Worm (Caenorhabditis elegans) whole organism, late embryonic: ENCODE data around the gene pgam-5.
A peak's percentile ranks its signal among the peaks of the same experiment; 100 is the strongest.

ENCODE experiments used
- C08G9.2 ChIP-seq: sonication (generic microtip); optimal IDR thresholded peaks from 2 replicates; lab custom pipeline; 2016; ENCODE audit warnings: mild to moderate bottlenecking, missing genetic modification characterization, moderate library complexity, missing compliant biosample characterization
- C38D4.7 ChIP-seq: fragments of 200-800 bp; sonication (Bioruptor generic); optimal IDR thresholded peaks from 2 replicates; lab custom pipeline; 2018; ENCODE audit warnings: mild to moderate bottlenecking, missing genetic modification characterization, moderate library complexity, missing compliant biosample characterization
- K02D7.2 ChIP-seq: sonication (generic microtip); optimal IDR thresholded peaks from 2 replicates; lab custom pipeline; 2017; ENCODE audit warnings: mild to moderate bottlenecking, missing genetic modification characterization, missing compliant biosample characterization
- T23F11.4 ChIP-seq: fragments of 200-800 bp; sonication (Bioruptor generic); optimal IDR thresholded peaks from 2 replicates; lab custom pipeline; 2018; ENCODE audit warnings: mild to moderate bottlenecking, missing genetic modification characterization, missing compliant biosample characterization
- ama-1 ChIP-seq: fragments of 150-350 bp; optimal IDR thresholded peaks from 2 replicates; lab custom pipeline; 2014
- ceh-14 ChIP-seq: sonication (generic microtip); optimal IDR thresholded peaks from 2 replicates; lab custom pipeline; 2016; ENCODE audit warnings: missing genotype, missing genetic modification characterization, missing compliant biosample characterization
- ceh-18 ChIP-seq: sonication (generic microtip); optimal IDR thresholded peaks from 2 replicates; lab custom pipeline; 2016; ENCODE audit warnings: missing genetic modification characterization, missing compliant biosample characterization
- ceh-19 ChIP-seq: fragments of 200-800 bp; sonication (Bioruptor generic); optimal IDR thresholded peaks from 2 replicates; lab custom pipeline; 2018; ENCODE audit warnings: mild to moderate bottlenecking, missing genetic modification characterization, missing compliant biosample characterization
- ceh-22 ChIP-seq: sonication (generic microtip); optimal IDR thresholded peaks from 2 replicates; lab custom pipeline; 2017; ENCODE audit warnings: missing biosample characterization, missing genetic modification characterization
- ceh-24 ChIP-seq: sonication (generic microtip); optimal IDR thresholded peaks from 2 replicates; lab custom pipeline; 2016; ENCODE audit warnings: mild to moderate bottlenecking, missing genetic modification characterization, missing compliant biosample characterization
- ceh-45 ChIP-seq: fragments of 200-800 bp; sonication (Bioruptor generic); IDR thresholded peaks from 2 replicates; pipeline ENCODE4 v1.3.6; 2022; ENCODE audit warnings: missing genetic modification reagents, missing genetic modification characterization, missing compliant biosample characterization
- ceh-48 ChIP-seq: sonication (generic microtip); optimal IDR thresholded peaks from 2 replicates; lab custom pipeline; 2016; ENCODE audit warnings: missing genetic modification characterization, inconsistent platforms, missing compliant biosample characterization
- ceh-6 ChIP-seq: fragments of 200-800 bp; sonication (Bioruptor generic); optimal IDR thresholded peaks from 2 replicates; lab custom pipeline; 2018; ENCODE audit warnings: mild to moderate bottlenecking, missing genetic modification characterization, missing compliant biosample characterization
- dmd-4 ChIP-seq: sonication (generic microtip); optimal IDR thresholded peaks from 2 replicates; lab custom pipeline; 2016; ENCODE audit warnings: borderline replicate concordance, missing genetic modification characterization, missing compliant biosample characterization
- elt-4 ChIP-seq: sonication (generic microtip); optimal IDR thresholded peaks from 2 replicates; lab custom pipeline; 2016; ENCODE audit warnings: missing genetic modification characterization, missing compliant biosample characterization
- ets-4 ChIP-seq: sonication (generic microtip); optimal IDR thresholded peaks from 2 replicates; lab custom pipeline; 2016; ENCODE audit warnings: missing genetic modification characterization, missing compliant biosample characterization
- fkh-6 ChIP-seq: sonication (generic microtip); optimal IDR thresholded peaks from 2 replicates; lab custom pipeline; 2016; ENCODE audit warnings: missing genetic modification characterization, missing compliant biosample characterization
- hlh-13 ChIP-seq: fragments of 200-800 bp; sonication (Bioruptor generic); optimal IDR thresholded peaks from 2 replicates; lab custom pipeline; 2018; ENCODE audit warnings: mild to moderate bottlenecking, missing genetic modification characterization, missing compliant biosample characterization
- hlh-30 ChIP-seq: sonication (generic microtip); optimal IDR thresholded peaks from 2 replicates; lab custom pipeline; 2017; ENCODE audit warnings: antibody characterized with exemption, missing genetic modification characterization, missing compliant biosample characterization; ENCODE audit not compliant: insufficient read depth
- hlh-6 ChIP-seq: sonication (generic microtip); optimal IDR thresholded peaks from 2 replicates; lab custom pipeline; 2016; ENCODE audit warnings: missing genotype, missing genetic modification characterization, missing compliant biosample characterization
- nhr-11 ChIP-seq: fragments of 150-350 bp; optimal IDR thresholded peaks from 2 replicates; lab custom pipeline; 2014; ENCODE audit warnings: missing biosample characterization, missing genetic modification characterization
- pax-1 ChIP-seq: fragments of 150-350 bp; optimal IDR thresholded peaks from 2 replicates; lab custom pipeline; 2014; ENCODE audit warnings: missing biosample characterization, missing genetic modification characterization
- pha-2 ChIP-seq: sonication (generic microtip); optimal IDR thresholded peaks from 2 replicates; lab custom pipeline; 2017; ENCODE audit warnings: mild to moderate bottlenecking, missing genetic modification characterization, missing compliant biosample characterization
- pha-4 ChIP-seq: fragments of 150-350 bp; optimal IDR thresholded peaks from 2 replicates; lab custom pipeline; 2018; ENCODE audit warnings: missing biosample characterization, missing genetic modification reagents, missing genetic modification characterization
- pros-1 ChIP-seq: fragments of 150-350 bp; optimal IDR thresholded peaks from 2 replicates; lab custom pipeline; 2014; ENCODE audit warnings: missing biosample characterization, missing genetic modification reagents, missing genetic modification characterization
- rnt-1 ChIP-seq: sonication (generic microtip); optimal IDR thresholded peaks from 2 replicates; lab custom pipeline; 2016; ENCODE audit warnings: missing genetic modification characterization, missing compliant biosample characterization
- tbx-7 ChIP-seq: sonication (generic microtip); optimal IDR thresholded peaks from 2 replicates; lab custom pipeline; 2016; ENCODE audit warnings: missing genotype, missing genetic modification characterization, missing compliant biosample characterization
- ttx-3 ChIP-seq: sonication (generic microtip); optimal IDR thresholded peaks from 2 replicates; lab custom pipeline; 2016; ENCODE audit warnings: missing genetic modification reagents, missing genetic modification characterization, missing compliant biosample characterization
- unc-86 ChIP-seq: sonication (generic microtip); optimal IDR thresholded peaks from 2 replicates; lab custom pipeline; 2016; ENCODE audit warnings: missing genetic modification characterization, missing compliant biosample characterization
- zip-5 ChIP-seq: sonication (generic microtip); optimal IDR thresholded peaks from 2 replicates; lab custom pipeline; 2016; ENCODE audit warnings: missing genetic modification characterization, missing compliant biosample characterization

pgam-5 gene

ce11 chrII:7615318-7615891 lies 16.9 kb upstream of the pgam-5 start (continued):
- no peak for TF ChIP-seq pax-1 (tag; lab: Kevin White, UChicago)

ce11 chrII:7614334-7614733 lies 15.8 kb upstream of the pgam-5 start:
- peak; percentile 2 for TF ChIP-seq ceh-18 (tag; lab: Kevin White, UChicago)
- TF ChIP-seq nhr-11: no peak

ce11 chrII:7613241-7613782 lies 14.8 kb upstream of the pgam-5 start, which contains the start of the genes oig-4 and R07G3.7:
oig-4 (plus strand) TSS chrII:7613541.
R07G3.7 (minus strand) TSS chrII:7613732.
- no peak for TF ChIP-seq pha-4 (tag; lab: Kevin White, UChicago)

- TF ChIP-seq tbx-7 (tag; lab: Kevin White, UChicago) (no peak), ceh-22 (tag; lab: Kevin White, UChicago) (no peak)
Observed at ce11 chrII:7607953-7608352, 9.4 kb upstream of the pgam-5 start, which contains the start of gene lips-17. lips-17 (plus strand) TSS chrII:7608253.

- TF ChIP-seq C08G9.2 (tag; lab: Kevin White, UChicago): no peak
- no peak for TF ChIP-seq pha-2 (tag; lab: Kevin White, UChicago)
- TF ChIP-seq ceh-6 (GFP tag; lab: Kevin White, UChicago): no peak
- TF ChIP-seq dmd-4 (tag; lab: Kevin White, UChicago): no peak
- no peak for TF ChIP-seq C38D4.7 (GFP tag; lab: Kevin White, UChicago)
- no peak for TF ChIP-seq pha-4 (tag; lab: Kevin White, UChicago)
Observed at ce11 chrII:7605306-7605705, 6.8 kb upstream of the pgam-5 start, which contains the start of gene osm-8. osm-8 (minus strand) TSS chrII:7605406.

ce11 chrII:7599357-7599756 lies 805 bp upstream of the pgam-5 start, which contains the start of gene npp-21:
npp-21 (plus strand) TSS chrII:7599657.
- no peak for TF ChIP-seq unc-86 (tag; lab: Kevin White, UChicago)
- TF ChIP-seq fkh-6 (tag; lab: Kevin White, UChicago): no peak
- TF ChIP-seq ttx-3 (tag; lab: Kevin White, UChicago): no peak
- no peak for TF ChIP-seq T23F11.4 (GFP tag; lab: Kevin White, UChicago)
- TF ChIP-seq ets-4 (tag; lab: Kevin White, UChicago): no peak
- no peak for TF ChIP-seq elt-4 (tag; lab: Kevin White, UChicago)
- TF ChIP-seq ceh-14: no peak
- TF ChIP-seq K02D7.2 (tag; lab: Kevin White, UChicago): no peak
- no peak for TF ChIP-seq ama-1 (lab: Kevin White, UChicago)
- no peak for TF ChIP-seq zip-5 (tag; lab: Kevin White, UChicago)
- TF ChIP-seq ceh-24 (tag; lab: Kevin White, UChicago): no peak
- no peak for TF ChIP-seq ceh-19 (GFP tag; lab: Kevin White, UChicago)
- no peak for TF ChIP-seq pros-1 (tag; lab: Kevin White, UChicago)
- TF ChIP-seq hlh-6 (tag; lab: Kevin White, UChicago): no peak
- TF ChIP-seq ceh-45 (GFP tag; lab: Robert Waterston, UW): no peak
- TF ChIP-seq ceh-48 (tag; lab: Kevin White, UChicago): no peak
- TF ChIP-seq hlh-30 (tag; lab: Kevin White, UChicago): no peak
- TF ChIP-seq hlh-13 (GFP tag; lab: Kevin White, UChicago): no peak
- no peak for TF ChIP-seq pha-2 (tag; lab: Kevin White, UChicago)
- TF ChIP-seq rnt-1 (tag; lab: Kevin White, UChicago): no peak
